Fruit fly (Drosophila melanogaster) whole organism, pupa: ENCODE results near the gene mthl8.

Source experiments
- CG10348 ChIP-seq: fragments of 200-800 bp; sonication (Bioruptor generic); IDR thresholded peaks from 2 replicates; pipeline ENCODE4 v1.3.6; 2022; ENCODE audit warnings: missing biosample characterization, missing genetic modification characterization
- CG32121 ChIP-seq: fragments of 200-800 bp; sonication (Bioruptor generic); IDR thresholded peaks from 2 replicates; pipeline ENCODE4 v1.3.6; 2022; ENCODE audit warnings: missing biosample characterization, missing genetic modification characterization
- CG8159 ChIP-seq: fragments of 200-800 bp; sonication (Bioruptor generic); optimal IDR thresholded peaks from 3 replicates; lab custom pipeline; 2018; ENCODE audit warnings: missing biosample characterization, mild to moderate bottlenecking, missing genetic modification characterization, moderate library complexity
- CG9948 ChIP-seq: fragments of 200-800 bp; sonication (Bioruptor generic); optimal IDR thresholded peaks from 2 replicates; lab custom pipeline; 2018; ENCODE audit warnings: missing biosample characterization, mild to moderate bottlenecking, missing genetic modification characterization, moderate library complexity
- EcR ChIP-seq: fragments of 200-800 bp; sonication (Bioruptor generic); optimal IDR thresholded peaks from 3 replicates; lab custom pipeline; 2019; ENCODE audit warnings: missing biosample characterization, missing genetic modification characterization, mild to moderate bottlenecking, moderate library complexity, missing genetic modification reagents
- Ets98B ChIP-seq: fragments of 200-800 bp; sonication (Bioruptor generic); IDR thresholded peaks from 2 replicates; pipeline ENCODE4 v1.3.6; 2022; ENCODE audit warnings: missing biosample characterization, missing genetic modification characterization
- Pif1A ChIP-seq: fragments of 200-800 bp; sonication (Bioruptor generic); optimal IDR thresholded peaks from 3 replicates; lab custom pipeline; 2016; ENCODE audit warnings: missing biosample characterization, missing genetic modification characterization
- Snoo ChIP-seq: fragments of 200-800 bp; sonication (Bioruptor generic); optimal IDR thresholded peaks from 3 replicates; lab custom pipeline; 2017; ENCODE audit warnings: missing biosample characterization, mild to moderate bottlenecking, missing genetic modification characterization, inconsistent platforms
- gl ChIP-seq: fragments of 200-800 bp; sonication (Bioruptor generic); optimal IDR thresholded peaks from 2 replicates; lab custom pipeline; 2018; ENCODE audit warnings: missing biosample characterization, mild to moderate bottlenecking, missing genetic modification characterization
- rn ChIP-seq: fragments of 200-800 bp; sonication (Bioruptor generic); IDR thresholded peaks from 2 replicates; pipeline ENCODE4 v1.3.6; 2022; ENCODE audit warnings: missing biosample characterization, missing genetic modification characterization

dm6 chr3L:69310-69709 lies 47.1 kb downstream of the mthl8 start:
- TF ChIP-seq CG10348 (GFP tag; lab: Robert Waterston, UW): no peak
- peak; percentile 45 for TF ChIP-seq CG8159 (tag; lab: Kevin White, UChicago)
- TF ChIP-seq Pif1A (GFP tag; lab: Kevin White, UChicago): peak; percentile 4
- TF ChIP-seq EcR: peak; percentile 94
- TF ChIP-seq gl (tag; lab: Kevin White, UChicago): peak; percentile 39
- TF ChIP-seq Snoo: peak; percentile 91
- no peak for TF ChIP-seq rn (GFP tag; lab: Robert Waterston, UW)
- peak; percentile 13 for TF ChIP-seq CG9948
- TF ChIP-seq Ets98B: no peak
- no peak for TF ChIP-seq CG32121
